Worm (Caenorhabditis elegans) whole organism, L4/young adult: Measurements from ENCODE around the gene B0462.4.

Experiments used
- W03F9.2 ChIP-seq: fragments of 150-350 bp; optimal IDR thresholded peaks from 2 replicates; lab custom pipeline; 2014; ENCODE audit warnings: missing biosample characterization, missing genetic modification characterization
- dao-5 ChIP-seq: sonication (generic microtip); optimal IDR thresholded peaks from 2 replicates; lab custom pipeline; 2016; ENCODE audit warnings: missing genotype, missing genetic modification characterization, moderate library complexity, missing compliant biosample characterization
- him-1 ChIP-seq: sonication (generic microtip); optimal IDR thresholded peaks from 2 replicates; lab custom pipeline; 2016; ENCODE audit warnings: missing genotype, missing genetic modification reagents, missing genetic modification characterization, missing compliant biosample characterization

DNA sequence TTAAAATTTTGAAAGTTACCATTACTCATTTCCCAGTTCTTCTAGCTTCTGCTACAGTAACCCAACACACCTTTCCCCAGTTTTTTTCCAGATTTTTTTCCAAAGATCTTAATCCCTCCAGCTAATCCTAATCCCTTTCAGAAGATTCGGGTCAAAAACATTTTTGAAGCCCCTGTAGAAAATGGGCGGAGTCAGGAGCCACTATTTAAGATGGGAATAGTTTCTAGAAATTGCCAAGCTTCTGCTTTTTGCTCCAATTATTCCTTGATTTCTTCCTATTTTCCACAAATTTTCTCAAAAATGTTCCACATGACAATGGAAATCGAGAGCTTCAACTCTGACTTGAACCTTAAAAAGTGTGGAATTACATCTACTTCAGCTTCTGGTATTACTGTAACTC is 33.6 kb upstream of the B0462.4 start, which contains the start of gene C08E8.9:
- TF ChIP-seq W03F9.2 (tag; lab: Kevin White, UChicago) (no peak), him-1 (tag; lab: Kevin White, UChicago) (no peak), dao-5 (tag; lab: Kevin White, UChicago) (no peak)
